Fruit fly (Drosophila melanogaster): ENCODE measurements around the gene TotC.
A peak's percentile ranks its signal among the peaks of the same experiment; 100 is the strongest.

The TotC gene

DNA sequence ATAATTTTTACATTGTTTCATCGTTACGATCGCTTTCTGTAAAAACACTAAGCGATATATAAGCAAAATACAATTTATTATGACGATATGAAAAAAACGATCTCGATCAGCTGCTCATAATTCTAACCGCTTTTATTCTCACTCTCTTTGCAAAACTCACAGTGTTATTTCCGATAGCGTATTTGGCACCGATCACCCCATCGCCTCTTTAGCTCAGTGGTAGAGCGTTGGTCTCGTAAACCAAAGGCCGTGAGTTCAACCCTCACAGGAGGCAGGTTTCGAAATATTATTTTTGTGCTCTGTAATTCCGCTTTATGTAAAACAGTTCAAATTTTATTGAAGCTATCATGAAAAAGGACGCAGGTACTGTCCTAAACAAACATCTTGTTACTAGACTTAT is 18.1 kb downstream of the TotC start (continued):
- peak; percentile 48; the same call in 1 of the 3 replicates for TF ChIP-seq hb (GFP tag; IDR thresholded peaks at IDR 0.05; ENCODE audit: partially characterized antibody)
- peak; percentile 75; the same call in 1 of the 2 replicates for TF ChIP-seq amos (GFP tag; IDR thresholded peaks at IDR 0.05; ENCODE audit: partially characterized antibody)
- no peak for TF ChIP-seq crol (GFP tag; IDR thresholded peaks at IDR 0.05)
- TF ChIP-seq CG42726 (GFP tag; IDR thresholded peaks at IDR 0.05; ENCODE audit: partially characterized antibody): peak; percentile 62; the same call in 1 of the 2 replicates
- TF ChIP-seq lola (GFP tag; optimal IDR thresholded peaks at IDR 0.05): no peak
- peak; percentile 48 for TF ChIP-seq ato (GFP tag; IDR thresholded peaks at IDR 0.05; ENCODE audit: partially characterized antibody)
- TF ChIP-seq Bdp1 (GFP tag; optimal IDR thresholded peaks at IDR 0.05): peak; percentile 95
- peak; percentile 19 for TF ChIP-seq kni (GFP tag; optimal IDR thresholded peaks at IDR 0.05)
- TF ChIP-seq tna (GFP tag; IDR thresholded peaks at IDR 0.05; ENCODE audit: partially characterized antibody): peak; percentile 14
- TF ChIP-seq Scr (GFP tag; IDR thresholded peaks at IDR 0.05; ENCODE audit: partially characterized antibody): peak; percentile 44; the same call in 1 of the 2 replicates
- TF ChIP-seq CG1832 (GFP tag; optimal IDR thresholded peaks at IDR 0.05): no peak
- TF ChIP-seq chinmo (GFP tag; IDR thresholded peaks at IDR 0.05; ENCODE audit: partially characterized antibody): 0 out of 4 replicates have a peak, but pooled peaks have one; percentile 49
- TF ChIP-seq nerfin-2 (GFP tag; IDR thresholded peaks at IDR 0.05; ENCODE audit: partially characterized antibody): peak; percentile 20; the same call in 1 of the 2 replicates
- peak; percentile 63; the same call in 2 of the 3 replicates for TF ChIP-seq CG7963 (GFP tag; IDR thresholded peaks at IDR 0.05; ENCODE audit: partially characterized antibody)
- TF ChIP-seq stwl (tag; optimal IDR thresholded peaks at IDR 0.05): no peak
- no peak for TF ChIP-seq zfh2 (GFP tag; optimal IDR thresholded peaks at IDR 0.05)
- peak; percentile 8; the same call in 1 of the 2 replicates for TF ChIP-seq vvl (GFP tag; IDR thresholded peaks at IDR 0.05)
- TF ChIP-seq crp (GFP tag; optimal IDR thresholded peaks at IDR 0.05): peak in 1 of 2 experiments; percentile 35
- no peak for TF ChIP-seq sob (GFP tag; IDR thresholded peaks at IDR 0.05)
- TF ChIP-seq toy (GFP tag; IDR thresholded peaks at IDR 0.05): no peak

dm6 chr3R:20891495-20891894 is 18.7 kb downstream of the TotC start:
- TF ChIP-seq nerfin-2 (GFP tag; IDR thresholded peaks at IDR 0.05; ENCODE audit: partially characterized antibody) (peak; percentile 60; the same call in 1 of the 2 replicates), ato (GFP tag; IDR thresholded peaks at IDR 0.05; ENCODE audit: partially characterized antibody) (peak; percentile 67), amos (GFP tag; IDR thresholded peaks at IDR 0.05; ENCODE audit: partially characterized antibody) (peak; percentile 81; the same call in 1 of the 2 replicates), ken (GFP tag; IDR thresholded peaks at IDR 0.05) (no peak), CG6791 (GFP tag; IDR thresholded peaks at IDR 0.05; ENCODE audit: partially characterized antibody) (peak; percentile 83; the same call in 2 of the 3 replicates), Pdp1 (GFP tag; optimal IDR thresholded peaks at IDR 0.05) (peak in 1 of 2 experiments; percentile 9), CG6765 (GFP tag; optimal IDR thresholded peaks at IDR 0.05) (no peak), vvl (GFP tag; IDR thresholded peaks at IDR 0.05) (peak; percentile 16; the same call in 1 of the 2 replicates), hbn (GFP tag; IDR thresholded peaks at IDR 0.05; ENCODE audit: partially characterized antibody) (peak; percentile 17; the same call in 1 of the 2 replicates), CG42726 (GFP tag; IDR thresholded peaks at IDR 0.05; ENCODE audit: partially characterized antibody) (peak; percentile 80), CG9817 (tag; optimal IDR thresholded peaks at IDR 0.05) (no peak), mld (GFP tag; IDR thresholded peaks at IDR 0.05; ENCODE audit: partially characterized antibody) (peak; percentile 75), CG16813 (GFP tag; IDR thresholded peaks at IDR 0.05; ENCODE audit: partially characterized antibody) (peak; percentile 78), Bgb (GFP tag; IDR thresholded peaks at IDR 0.05; ENCODE audit: partially characterized antibody) (peak; percentile 73), knrl (GFP tag; IDR thresholded peaks at IDR 0.05; ENCODE audit: partially characterized antibody) (peak; percentile 38; the same call in 2 of the 3 replicates), sens (GFP tag) (peak; percentile 56), CG1832 (GFP tag; optimal IDR thresholded peaks at IDR 0.05) (peak; percentile 25), sens-2 (GFP tag; IDR thresholded peaks at IDR 0.05) (no peak), Myb (GFP tag; optimal IDR thresholded peaks at IDR 0.05) (no peak), Bdp1 (GFP tag; optimal IDR thresholded peaks at IDR 0.05) (peak; percentile 99), Opbp (GFP tag; IDR thresholded peaks at IDR 0.05; ENCODE audit: partially characterized antibody) (peak; percentile 88), abd-A (tag; optimal IDR thresholded peaks at IDR 0.05) (peak; percentile 12), tna (GFP tag; IDR thresholded peaks at IDR 0.05; ENCODE audit: partially characterized antibody) (peak; percentile 40; the same call in 1 of the 2 replicates), HLH4C (GFP tag; IDR thresholded peaks at IDR 0.05; ENCODE audit: partially characterized antibody) (peak; percentile 6; the same call in 1 of the 3 replicates), bbx (GFP tag; IDR thresholded peaks at IDR 0.05; ENCODE audit: partially characterized antibody) (peak; percentile 78), CG13287 (GFP tag; IDR thresholded peaks at IDR 0.05; ENCODE audit: partially characterized antibody) (peak; percentile 27; the same call in 1 of the 2 replicates), CG14860 (GFP tag; IDR thresholded peaks at IDR 0.05; ENCODE audit: partially characterized antibody) (peak; percentile 46; the same call in 2 of the 3 replicates), CG3065 (GFP tag; optimal IDR thresholded peaks at IDR 0.05) (no peak), CG34224 (GFP tag; IDR thresholded peaks at IDR 0.05; ENCODE audit: partially characterized antibody) (peak; percentile 53; the same call in 1 of the 3 replicates)

All from whole organism, embryonic.